Fruit fly (Drosophila melanogaster): ENCODE results near the gene CG33060.

dm6 chr3L:16339873-16340272 lies 9.0 kb downstream of the CG33060 start:
- TF ChIP-seq Sp1 (GFP tag; optimal IDR thresholded peaks at IDR 0.05) (no peak), br (GFP tag; optimal IDR thresholded peaks at IDR 0.05) (no peak)

Data from whole organism, wandering third instar larva.